Fruit fly (Drosophila melanogaster) whole organism, embryonic: ENCODE data around the gene Wdfy2.

Source experiments
- Bteb2 ChIP-seq: fragments of 200-800 bp; sonication (Bioruptor generic); optimal IDR thresholded peaks from 2 replicates; lab custom pipeline; 2016; ENCODE audit warnings: missing biosample characterization, missing genetic modification characterization
- CG10979 ChIP-seq: fragments of 200-800 bp; sonication (Bioruptor generic); optimal IDR thresholded peaks from 2 replicates; lab custom pipeline; 2018; ENCODE audit warnings: missing biosample characterization, mild to moderate bottlenecking, missing genetic modification characterization, moderate library complexity
- CG12236 ChIP-seq: fragments of 200-800 bp; sonication (Bioruptor generic); optimal IDR thresholded peaks from 2 replicates; lab custom pipeline; 2016; ENCODE audit warnings: missing biosample characterization, missing genetic modification characterization
- CG12659 ChIP-seq: fragments of 200-800 bp; sonication (Bioruptor generic); optimal IDR thresholded peaks from 3 replicates; lab custom pipeline; 2017; ENCODE audit warnings: mild to moderate bottlenecking, missing biosample characterization, missing genetic modification reagents, missing genetic modification characterization
- CG13296 ChIP-seq: fragments of 200-800 bp; sonication (Bioruptor generic); optimal IDR thresholded peaks from 3 replicates; lab custom pipeline; 2018; ENCODE audit warnings: missing biosample characterization, mild to moderate bottlenecking, missing genetic modification characterization
- CG14710 ChIP-seq: fragments of 200-800 bp; sonication (Bioruptor generic); optimal IDR thresholded peaks from 3 replicates; lab custom pipeline; 2019; ENCODE audit warnings: missing biosample characterization, mild to moderate bottlenecking, missing genetic modification characterization, moderate library complexity
- CG16779 ChIP-seq: fragments of 200-800 bp; sonication (Bioruptor generic); IDR thresholded peaks from 2 replicates; pipeline ENCODE4 v1.3.6; 2022; ENCODE audit warnings: missing biosample characterization, missing genetic modification characterization
- CG16815 ChIP-seq: fragments of 200-800 bp; sonication (Bioruptor generic); optimal IDR thresholded peaks from 3 replicates; lab custom pipeline; 2017; ENCODE audit warnings: missing biosample characterization, mild to moderate bottlenecking, missing genetic modification characterization
- CG17186 ChIP-seq: fragments of 200-800 bp; sonication (Bioruptor generic); optimal IDR thresholded peaks from 3 replicates; lab custom pipeline; 2017; ENCODE audit warnings: missing biosample characterization, missing genetic modification reagents, missing genetic modification characterization
- CG18599 ChIP-seq: fragments of 200-800 bp; sonication (Bioruptor generic); optimal IDR thresholded peaks from 3 replicates; lab custom pipeline; 2017; ENCODE audit warnings: missing biosample characterization, missing genetic modification characterization, mild to moderate bottlenecking, moderate library complexity, missing genetic modification reagents
- CG6791 ChIP-seq: fragments of 200-800 bp; sonication (Bioruptor generic); IDR thresholded peaks from 3 replicates; pipeline ENCODE4 v1.3.6; 2022; ENCODE audit warnings: missing biosample characterization, missing genetic modification characterization; ENCODE audit not compliant: partially characterized antibody
- Chrac-16 ChIP-seq: fragments of 200-800 bp; sonication (Bioruptor generic); optimal IDR thresholded peaks from 3 replicates; lab custom pipeline; 2016; ENCODE audit warnings: missing biosample characterization, missing genetic modification characterization
- Doc3 ChIP-seq: fragments of 200-800 bp; sonication (Bioruptor generic); IDR thresholded peaks from 3 replicates; pipeline ENCODE4 v1.3.6; 2022; ENCODE audit warnings: missing biosample characterization, missing genetic modification characterization; ENCODE audit not compliant: partially characterized antibody
- HLHmδ ChIP-seq: fragments of 200-800 bp; sonication (Bioruptor generic); optimal IDR thresholded peaks from 2 replicates; lab custom pipeline; 2018; ENCODE audit warnings: missing biosample characterization, mild to moderate bottlenecking, missing genetic modification characterization, moderate library complexity
- Mad ChIP-seq: fragments of 200-800 bp; sonication (Bioruptor generic); optimal IDR thresholded peaks from 2 replicates; lab custom pipeline; 2016; ENCODE audit warnings: missing biosample characterization, missing genetic modification characterization
- Myb ChIP-seq: fragments of 200-800 bp; sonication (Bioruptor generic); optimal IDR thresholded peaks from 2 replicates; lab custom pipeline; 2016; ENCODE audit warnings: missing biosample characterization, missing genetic modification characterization
- Nf-YA ChIP-seq: fragments of 200-800 bp; sonication (Bioruptor generic); IDR thresholded peaks from 2 replicates; pipeline ENCODE4 v1.3.6; 2022; ENCODE audit warnings: missing biosample characterization, missing genetic modification characterization
- Nf-YC ChIP-seq: fragments of 200-800 bp; optimal IDR thresholded peaks from 3 replicates; lab custom pipeline; 2019; ENCODE audit warnings: missing biosample characterization, mild to moderate bottlenecking, missing genetic modification characterization, moderate library complexity
- Opbp ChIP-seq: fragments of 200-800 bp; sonication (Bioruptor generic); IDR thresholded peaks from 3 replicates; pipeline ENCODE4 v1.3.6; 2022; ENCODE audit warnings: missing biosample characterization, missing genetic modification characterization; ENCODE audit not compliant: partially characterized antibody
- Side ChIP-seq: fragments of 200-800 bp; sonication (Bioruptor generic); optimal IDR thresholded peaks from 2 replicates; lab custom pipeline; 2016; ENCODE audit warnings: missing biosample characterization, missing genetic modification characterization
- Ssrp ChIP-seq: fragments of 200-800 bp; sonication (Bioruptor generic); optimal IDR thresholded peaks from 2 replicates; lab custom pipeline; 2018; ENCODE audit warnings: missing biosample characterization, mild to moderate bottlenecking, missing genetic modification characterization, moderate library complexity
- Tbp ChIP-seq: fragments of >200 bp; optimal IDR thresholded peaks from 2 replicates; lab custom pipeline; 2018; ENCODE audit warnings: missing biosample characterization, missing genetic modification characterization
- Trl ChIP-seq, 3 experiments: fragments of >200 bp in 2 of 3; fragments of 200-800 bp in 1 of 3; sonication (Bioruptor generic) in 1 of 3; optimal IDR thresholded peaks; 2 replicates in 1 of 3; 3 replicates in 2 of 3; lab custom pipeline; 2016 to 2017; ENCODE audit warnings: missing biosample characterization in 1 of 3, missing genetic modification characterization in 1 of 3
- Xbp1 ChIP-seq: fragments of 200-800 bp; sonication (Bioruptor generic); optimal IDR thresholded peaks from 3 replicates; lab custom pipeline; 2016; ENCODE audit warnings: missing biosample characterization, mild to moderate bottlenecking, missing genetic modification characterization
- YL-1 ChIP-seq: fragments of 200-800 bp; sonication (Bioruptor generic); optimal IDR thresholded peaks from 3 replicates; lab custom pipeline; 2017; ENCODE audit warnings: missing biosample characterization, mild to moderate bottlenecking, missing genetic modification characterization
- ato ChIP-seq: fragments of 200-800 bp; sonication (Bioruptor generic); IDR thresholded peaks from 2 replicates; pipeline ENCODE4 v1.3.6; 2022; ENCODE audit warnings: missing biosample characterization, missing genetic modification characterization; ENCODE audit not compliant: partially characterized antibody
- br ChIP-seq: fragments of >200 bp; optimal IDR thresholded peaks from 2 replicates; lab custom pipeline; 2017
- caup ChIP-seq: fragments of 200-800 bp; sonication (Bioruptor generic); optimal IDR thresholded peaks from 3 replicates; lab custom pipeline; 2017; ENCODE audit warnings: missing biosample characterization, mild to moderate bottlenecking, missing genetic modification characterization, moderate library complexity; ENCODE audit not compliant: severe bottlenecking
- cwo ChIP-seq: fragments of 200-800 bp; sonication (Bioruptor generic); optimal IDR thresholded peaks from 3 replicates; lab custom pipeline; 2017; ENCODE audit warnings: missing biosample characterization, missing genetic modification characterization, mild to moderate bottlenecking, moderate library complexity, missing genetic modification reagents
- dmrt99B ChIP-seq: fragments of 200-800 bp; sonication (Bioruptor generic); optimal IDR thresholded peaks from 2 replicates; lab custom pipeline; 2018; ENCODE audit warnings: missing biosample characterization, mild to moderate bottlenecking, missing genetic modification characterization, moderate library complexity
- dpn ChIP-seq, 2 experiments: fragments of 200-800 bp; sonication (Bioruptor generic); optimal IDR thresholded peaks; 3 replicates each; lab custom pipeline; 2016; ENCODE audit warnings: missing biosample characterization in 2 of 2, missing genetic modification characterization in 2 of 2
- fd64A ChIP-seq: fragments of 200-800 bp; sonication (Bioruptor generic); optimal IDR thresholded peaks from 3 replicates; lab custom pipeline; 2018; ENCODE audit warnings: missing biosample characterization, mild to moderate bottlenecking, missing genetic modification characterization
- inv ChIP-seq: fragments of 200-800 bp; sonication (Bioruptor generic); IDR thresholded peaks from 2 replicates; pipeline ENCODE4 v1.3.6; 2022; ENCODE audit warnings: missing biosample characterization, missing genetic modification characterization; ENCODE audit not compliant: partially characterized antibody
- jing ChIP-seq: fragments of 200-800 bp; sonication (Bioruptor generic); optimal IDR thresholded peaks from 2 replicates; lab custom pipeline; 2018; ENCODE audit warnings: missing biosample characterization, mild to moderate bottlenecking, missing genetic modification characterization
- lov ChIP-seq, 2 experiments: fragments of 200-800 bp in 1 of 2; fragments of >200 bp in 1 of 2; sonication (Bioruptor generic) in 1 of 2; IDR thresholded peaks in 1 of 2; optimal IDR thresholded peaks in 1 of 2; 2 replicates in 1 of 2; 3 replicates in 1 of 2; pipeline versions ENCODE4 v1.3.6 to Lab custom; 2017 to 2022; ENCODE audit warnings: missing biosample characterization in 1 of 2, missing genetic modification characterization in 1 of 2
- maf-S ChIP-seq: fragments of 200-800 bp; sonication (Bioruptor generic); optimal IDR thresholded peaks from 2 replicates; lab custom pipeline; 2016; ENCODE audit warnings: missing biosample characterization, missing genetic modification characterization
- phol ChIP-seq: fragments of 200-800 bp; sonication (Bioruptor generic); optimal IDR thresholded peaks from 3 replicates; lab custom pipeline; 2018; ENCODE audit warnings: missing biosample characterization, mild to moderate bottlenecking, missing genetic modification characterization, moderate library complexity
- prd ChIP-seq, 3 experiments: fragments of >200 bp in 2 of 3; fragments of 200-800 bp in 1 of 3; sonication (Bioruptor generic) in 1 of 3; optimal IDR thresholded peaks in 2 of 3; IDR thresholded peaks in 1 of 3; 2 replicates in 2 of 3; 3 replicates in 1 of 3; pipeline versions ENCODE4 v1.3.6 to Lab custom; 2017 to 2022; ENCODE audit warnings: missing biosample characterization in 1 of 3, missing genetic modification characterization in 1 of 3
- repo ChIP-seq: fragments of 200-800 bp; sonication (Bioruptor generic); optimal IDR thresholded peaks from 2 replicates; lab custom pipeline; 2016; ENCODE audit warnings: missing biosample characterization, missing genetic modification characterization
- rib ChIP-seq: fragments of 200-800 bp; sonication (Bioruptor generic); IDR thresholded peaks from 2 replicates; pipeline ENCODE4 v1.3.6; 2022; ENCODE audit warnings: missing biosample characterization, missing genetic modification characterization
- ro ChIP-seq: fragments of 200-800 bp; sonication (Bioruptor generic); IDR thresholded peaks from 2 replicates; pipeline ENCODE4 v1.3.6; 2022; ENCODE audit warnings: missing biosample characterization, missing genetic modification characterization
- run ChIP-seq: fragments of 200-800 bp; sonication (Bioruptor generic); optimal IDR thresholded peaks from 3 replicates; lab custom pipeline; 2018; ENCODE audit warnings: missing biosample characterization, mild to moderate bottlenecking, missing genetic modification characterization
- shn ChIP-seq: fragments of 200-800 bp; sonication (Bioruptor generic); optimal IDR thresholded peaks from 3 replicates; lab custom pipeline; 2016; ENCODE audit warnings: missing biosample characterization, missing genetic modification characterization
- sug ChIP-seq: fragments of 200-800 bp; optimal IDR thresholded peaks from 2 replicates; lab custom pipeline; 2019; ENCODE audit warnings: missing biosample characterization, mild to moderate bottlenecking, missing genetic modification characterization, moderate library complexity
- trh ChIP-seq: fragments of 200-800 bp; sonication (Bioruptor generic); optimal IDR thresholded peaks from 2 replicates; lab custom pipeline; 2016; ENCODE audit warnings: missing biosample characterization, missing genetic modification characterization
- twi ChIP-seq: fragments of 200-800 bp; optimal IDR thresholded peaks from 2 replicates; lab custom pipeline; 2019; ENCODE audit warnings: missing biosample characterization, mild to moderate bottlenecking, missing genetic modification characterization, moderate library complexity
- vvl ChIP-seq: fragments of 200-800 bp; sonication (Bioruptor generic); IDR thresholded peaks from 2 replicates; pipeline ENCODE4 v1.3.6; 2022; ENCODE audit warnings: missing biosample characterization, missing genetic modification characterization
- wek ChIP-seq: fragments of 200-800 bp; sonication (Bioruptor generic); optimal IDR thresholded peaks from 3 replicates; lab custom pipeline; 2018; ENCODE audit warnings: missing biosample characterization, mild to moderate bottlenecking, missing genetic modification characterization, moderate library complexity
- zen2 ChIP-seq: fragments of 200-800 bp; sonication (Bioruptor generic); IDR thresholded peaks from 3 replicates; pipeline ENCODE4 v1.3.6; 2022; ENCODE audit warnings: missing biosample characterization, missing genetic modification characterization; ENCODE audit not compliant: partially characterized antibody

Gene Wdfy2

dm6 chr2L:10437317-10437716 is 14.2 kb downstream of the Wdfy2 start, which contains the start of gene STUB1 (continued):
- TF ChIP-seq Myb (GFP tag; lab: Kevin White, UChicago) (peak; percentile 81), CG13296 (GFP tag; lab: Kevin White, UChicago) (no peak), Nf-YC (tag; lab: Kevin White, UChicago) (no peak), phol (peak; percentile 19), ato (GFP tag; lab: Robert Waterston, UW) (peak; percentile 93), Opbp (GFP tag; lab: Robert Waterston, UW) (peak; percentile 97), CG16779 (GFP tag; lab: Robert Waterston, UW) (no peak), br (lab: Kevin White, UChicago) (no peak), dpn (GFP tag; optimal IDR thresholded peaks at IDR 0.05; lab: Kevin White, UChicago) (peak in 1 of 2 experiments; percentile 14), lov (optimal IDR thresholded peaks at IDR 0.05; lab: Kevin White, UChicago) (no peak), lov (GFP tag; IDR thresholded peaks at IDR 0.05; lab: Robert Waterston, UW) (no peak), CG14710 (tag; lab: Kevin White, UChicago) (no peak), Trl (optimal IDR thresholded peaks at IDR 0.05; lab: Kevin White, UChicago) (no peak), Trl (GFP tag; optimal IDR thresholded peaks at IDR 0.05; lab: Kevin White, UChicago) (no peak), HLHmδ (no peak), Side (peak; percentile 4), wek (GFP tag; lab: Kevin White, UChicago) (no peak), repo (GFP tag; lab: Kevin White, UChicago) (peak; percentile 8), trh (GFP tag; lab: Kevin White, UChicago) (no peak), prd (optimal IDR thresholded peaks at IDR 0.05; lab: Kevin White, UChicago) (no peak), prd (GFP tag; IDR thresholded peaks at IDR 0.05; lab: Robert Waterston, UW) (no peak), CG18599 (no peak), maf-S (GFP tag; lab: Kevin White, UChicago) (peak; percentile 11), Doc3 (GFP tag; lab: Robert Waterston, UW) (peak; percentile 97), CG10979 (tag; lab: Kevin White, UChicago) (no peak), vvl (peak; percentile 69), caup (GFP tag; lab: Kevin White, UChicago) (no peak), CG12236 (GFP tag; lab: Kevin White, UChicago) (no peak), Mad (GFP tag; lab: Kevin White, UChicago) (no peak), rib (GFP tag; lab: Robert Waterston, UW) (peak; percentile 42; the same call in 1 of the 2 replicates), CG16815 (GFP tag; lab: Kevin White, UChicago) (no peak), cwo (GFP tag; lab: Kevin White, UChicago) (no peak), run (tag; lab: Kevin White, UChicago) (no peak), CG6791 (GFP tag; lab: Robert Waterston, UW) (peak; percentile 99), Tbp (GFP tag; lab: Kevin White, UChicago) (no peak), YL-1 (GFP tag; lab: Kevin White, UChicago) (peak; percentile 43), sug (tag; lab: Kevin White, UChicago) (peak; percentile 35), CG17186 (peak; percentile 63), Ssrp (tag; lab: Kevin White, UChicago) (no peak), shn (GFP tag; lab: Kevin White, UChicago) (no peak), Chrac-16 (GFP tag; lab: Kevin White, UChicago) (peak; percentile 22), Xbp1 (GFP tag; lab: Kevin White, UChicago) (peak; percentile 16), Nf-YA (GFP tag; lab: Robert Waterston, UW) (no peak), ro (GFP tag; lab: Robert Waterston, UW) (no peak), jing (no peak), dmrt99B (tag; lab: Kevin White, UChicago) (no peak), zen2 (peak; percentile 99), inv (peak; percentile 99), Bteb2 (GFP tag; lab: Kevin White, UChicago) (peak; percentile 2), CG12659 (GFP tag; lab: Kevin White, UChicago) (peak; percentile 66), twi (tag; lab: Kevin White, UChicago) (no peak), fd64A (no peak)
